Worm (Caenorhabditis elegans) whole organism, midembryonic: ENCODE measurements around the gene EEED8.13.

Experiments used
- T22C8.4 ChIP-seq: fragments of 200-800 bp; sonication (Bioruptor generic); IDR thresholded peaks from 2 replicates; pipeline ENCODE4 v1.3.6; 2022; ENCODE audit warnings: missing genetic modification characterization, missing compliant biosample characterization
- cog-1 ChIP-seq: sonication (generic microtip); optimal IDR thresholded peaks from 2 replicates; lab custom pipeline; 2016; ENCODE audit warnings: missing genetic modification characterization, missing compliant biosample characterization
- flt-1 ChIP-seq: fragments of 200-800 bp; sonication (Bioruptor generic); IDR thresholded peaks from 2 replicates; pipeline ENCODE4 v1.3.6; 2022; ENCODE audit warnings: missing genetic modification characterization, missing compliant biosample characterization
- klf-2 ChIP-seq: fragments of 200-800 bp; sonication (Bioruptor generic); conservative IDR thresholded peaks from 2 replicates; pipeline ENCODE4 v1.3.6; 2022; ENCODE audit warnings: missing genetic modification reagents, missing genetic modification characterization, missing compliant biosample characterization
- med-1 ChIP-seq: sonication (generic microtip); optimal IDR thresholded peaks from 2 replicates; lab custom pipeline; 2017; ENCODE audit warnings: missing genetic modification characterization, mild to moderate bottlenecking, missing compliant biosample characterization, antibody characterized with exemption, missing genetic modification reagents; ENCODE audit not compliant: insufficient read depth
- ref-1 ChIP-seq: fragments of 200-800 bp; sonication (Bioruptor generic); conservative IDR thresholded peaks from 2 replicates; pipeline ENCODE4 v1.3.6; 2022; ENCODE audit warnings: missing genetic modification reagents, missing genetic modification characterization, missing compliant biosample characterization
- tab-1 ChIP-seq: fragments of 200-800 bp; sonication (Bioruptor generic); IDR thresholded peaks from 2 replicates; pipeline ENCODE4 v1.3.6; 2022; ENCODE audit warnings: missing genetic modification characterization, missing compliant biosample characterization
- ztf-23 ChIP-seq: fragments of 200-800 bp; sonication (Bioruptor generic); IDR thresholded peaks from 2 replicates; pipeline ENCODE4 v1.3.6; 2022; ENCODE audit warnings: missing genetic modification reagents, missing genetic modification characterization, missing compliant biosample characterization
- ztf-29 ChIP-seq: fragments of 200-800 bp; sonication (Bioruptor generic); IDR thresholded peaks from 2 replicates; pipeline ENCODE4 v1.3.6; 2022; ENCODE audit warnings: missing genetic modification reagents, missing genetic modification characterization, missing compliant biosample characterization

- TF ChIP-seq med-1 (GFP tag; lab: Kevin White, UChicago) (no peak), T22C8.4 (GFP tag; lab: Robert Waterston, UW) (no peak), tab-1 (GFP tag; lab: Robert Waterston, UW) (no peak), ref-1 (GFP tag; lab: Robert Waterston, UW) (no peak), cog-1 (no peak), ztf-29 (GFP tag; lab: Robert Waterston, UW) (no peak), flt-1 (GFP tag; lab: Robert Waterston, UW) (no peak), klf-2 (GFP tag; lab: Robert Waterston, UW) (no peak), ztf-23 (GFP tag; lab: Robert Waterston, UW) (no peak)
Measured at ce11 chrII:5429522-5430257, 17.3 kb upstream of the EEED8.13 start, which contains the start of the genes F07F6.4 and F07F6.2.
